Worm (Caenorhabditis elegans): ENCODE data around the gene Y1A5A.1.

The Y1A5A.1 gene

DNA sequence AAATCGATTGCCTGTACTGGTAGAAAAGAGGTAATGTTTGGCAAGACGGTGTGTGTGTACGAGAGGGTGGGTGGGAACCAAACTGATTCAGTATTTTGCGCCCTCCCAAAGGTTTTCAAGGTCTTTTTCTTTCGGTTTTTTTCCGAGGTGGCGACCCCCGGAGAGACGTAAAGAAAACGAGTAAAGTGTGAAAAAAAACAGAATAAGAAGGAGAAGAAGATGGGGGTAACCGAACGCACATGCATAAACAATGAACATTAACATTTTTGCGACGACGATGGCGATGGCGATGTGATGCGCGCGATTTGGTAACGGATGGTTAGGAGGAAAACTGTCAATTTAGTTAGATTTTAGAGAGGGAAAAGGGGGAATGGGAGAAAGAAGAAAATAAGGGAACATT lies 8.0 kb downstream of the Y1A5A.1 start:
- TF ChIP-seq ceh-28 (tag; optimal IDR thresholded peaks at IDR 0.05) (no peak), nhr-25 (tag; optimal IDR thresholded peaks at IDR 0.05) (peak; percentile 46), ceh-16 (tag; optimal IDR thresholded peaks at IDR 0.05) (no peak), pha-4 (tag; optimal IDR thresholded peaks at IDR 0.05) (peak; percentile 25), R02D3.7 (tag; optimal IDR thresholded peaks at IDR 0.05) (no peak), lin-39 (tag; optimal IDR thresholded peaks at IDR 0.05) (peak; percentile 38), sea-2 (GFP tag; optimal IDR thresholded peaks at IDR 0.05) (no peak)

ce11 chrIII:3976992-3977391 lies 9.5 kb downstream of the Y1A5A.1 start:
- TF ChIP-seq pha-4 (tag; optimal IDR thresholded peaks at IDR 0.05), result peak; percentile 5
- TF ChIP-seq elt-1 (tag; optimal IDR thresholded peaks at IDR 0.05), result no peak
- TF ChIP-seq ceh-28 (tag; optimal IDR thresholded peaks at IDR 0.05), result no peak
- no peak for TF ChIP-seq fkh-10 (GFP tag; optimal IDR thresholded peaks at IDR 0.05)
- no peak for TF ChIP-seq nhr-28 (tag; optimal IDR thresholded peaks at IDR 0.05)
- no peak for TF ChIP-seq nhr-43 (tag; optimal IDR thresholded peaks at IDR 0.05; ENCODE audit: poor library complexity, severe bottlenecking)
- TF ChIP-seq elt-2 (tag; optimal IDR thresholded peaks at IDR 0.05), result peak; percentile 26
- TF ChIP-seq ama-1 (optimal IDR thresholded peaks at IDR 0.05), result no peak

DNA sequence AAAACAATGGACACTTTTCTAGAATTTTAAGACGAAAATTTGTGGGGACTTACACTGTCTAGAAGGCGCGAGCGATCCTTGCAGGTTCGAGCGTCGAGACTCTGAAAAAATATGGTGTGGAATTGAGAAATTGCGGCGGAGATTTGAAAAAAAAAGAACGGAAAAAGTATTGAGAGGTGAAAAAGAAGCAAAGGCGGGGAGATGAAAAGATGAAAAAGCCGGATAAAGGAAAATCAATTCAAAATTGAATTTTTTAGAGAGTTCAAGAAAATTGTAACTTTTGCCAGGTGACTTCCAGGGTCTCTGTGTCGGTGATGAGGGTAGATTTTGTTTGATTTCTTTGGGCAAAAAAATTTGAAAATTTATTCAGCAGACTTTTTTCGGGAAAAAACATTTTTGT lies 10.2 kb downstream of the Y1A5A.1 start, which contains the start of gene msi-1:
Gene msi-1 (minus strand): TSS at position 101 of the 400 bp plus-strand sequence.
- TF ChIP-seq nhr-77 (tag; optimal IDR thresholded peaks at IDR 0.05) (no peak), hmg-11 (tag; optimal IDR thresholded peaks at IDR 0.05) (peak; percentile 31)

DNA sequence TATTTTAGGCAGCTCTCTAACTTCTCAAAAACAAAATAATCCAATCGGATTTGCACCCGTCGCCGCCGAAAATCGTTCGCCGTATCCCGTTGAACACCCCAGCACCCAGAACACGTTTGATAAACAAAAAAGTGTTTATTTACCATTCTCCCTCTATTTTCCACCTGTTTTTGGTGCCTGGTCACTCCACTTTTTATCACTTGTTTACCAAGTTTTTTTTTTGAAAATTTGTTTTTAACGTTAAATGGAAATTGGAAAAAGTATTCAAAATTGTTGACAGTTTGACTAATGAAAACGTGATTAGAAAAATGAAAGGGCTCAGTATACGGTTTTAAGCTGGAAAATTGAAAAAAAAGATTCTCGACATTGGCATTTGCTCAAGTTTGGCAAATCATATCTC lies 11.5 kb downstream of the Y1A5A.1 start:
- peak; percentile 84 for TF ChIP-seq pha-4 (tag; optimal IDR thresholded peaks at IDR 0.05)
- no peak for TF ChIP-seq R02D3.7 (tag; optimal IDR thresholded peaks at IDR 0.05)
- no peak for TF ChIP-seq aly-2 (tag; optimal IDR thresholded peaks at IDR 0.05)

DNA sequence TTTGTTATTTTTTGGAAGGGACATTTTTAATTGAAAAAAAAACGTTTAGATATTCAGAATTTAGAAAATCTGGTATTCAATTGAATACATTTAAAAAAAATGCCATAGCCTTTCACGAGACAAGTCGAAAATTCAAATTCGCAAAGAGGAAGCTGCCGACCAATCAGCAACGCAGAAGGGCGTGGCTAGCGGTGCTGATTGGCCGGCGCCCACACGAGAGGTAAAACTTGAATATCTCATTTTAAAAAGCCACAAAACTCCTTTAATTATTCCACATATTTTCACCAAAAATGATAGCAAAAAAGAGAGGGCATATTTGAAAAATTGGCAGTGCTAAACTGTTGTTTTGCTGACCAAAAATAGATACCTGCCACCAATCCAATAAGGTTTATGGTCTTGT lies 12.0 kb downstream of the Y1A5A.1 start:
- TF ChIP-seq ztf-11 (tag; optimal IDR thresholded peaks at IDR 0.05), result no peak
- TF ChIP-seq nfya-1 (tag; optimal IDR thresholded peaks at IDR 0.05; ENCODE audit: insufficient read depth), result peak; percentile 75

DNA sequence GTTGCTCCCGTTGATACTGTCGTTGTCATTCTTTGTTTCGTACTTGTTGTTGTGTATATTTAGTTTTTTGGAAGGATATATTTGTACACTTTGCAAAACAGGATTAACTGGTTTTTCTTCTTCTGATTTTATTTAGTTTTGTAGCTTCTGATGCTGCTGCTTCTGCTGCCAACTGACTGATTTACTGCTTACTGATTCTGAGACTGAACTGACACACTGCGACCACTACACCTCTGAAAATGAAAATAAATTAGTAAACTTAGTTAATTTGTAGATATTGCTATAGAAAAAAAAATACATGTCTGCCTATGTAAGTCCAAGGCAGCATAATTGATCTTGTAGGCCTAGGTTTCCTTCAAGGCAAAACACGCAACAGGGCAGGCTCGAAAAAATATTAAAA lies 13.8 kb downstream of the Y1A5A.1 start, which contains the start of gene R10E9.4:
Gene R10E9.4 (minus strand): TSS at position 101 of the 400 bp plus-strand sequence.
- TF ChIP-seq mml-1 (tag; optimal IDR thresholded peaks at IDR 0.05) (no peak), ztf-11 (tag; optimal IDR thresholded peaks at IDR 0.05) (no peak), daf-12 (tag; optimal IDR thresholded peaks at IDR 0.05) (no peak), ZK546.5 (tag; optimal IDR thresholded peaks at IDR 0.05) (no peak), fkh-10 (GFP tag; optimal IDR thresholded peaks at IDR 0.05) (no peak), egl-27 (tag; optimal IDR thresholded peaks at IDR 0.05) (no peak), eor-1 (tag; optimal IDR thresholded peaks at IDR 0.05) (no peak), skn-1 (tag; optimal IDR thresholded peaks at IDR 0.05) (no peak), nhr-23 (tag; optimal IDR thresholded peaks at IDR 0.05) (no peak), ceh-28 (tag; optimal IDR thresholded peaks at IDR 0.05) (no peak), nhr-237 (tag; optimal IDR thresholded peaks at IDR 0.05) (no peak), ztf-4 (tag; optimal IDR thresholded peaks at IDR 0.05) (no peak), mdl-1 (tag; optimal IDR thresholded peaks at IDR 0.05) (no peak), elt-1 (tag; optimal IDR thresholded peaks at IDR 0.05) (no peak), tbx-2 (tag; optimal IDR thresholded peaks at IDR 0.05) (no peak), nhr-12 (tag; optimal IDR thresholded peaks at IDR 0.05) (no peak)

ce11 chrIII:3970395-3970794 lies 16.1 kb downstream of the Y1A5A.1 start:
- no peak for TF ChIP-seq tbx-2 (tag; optimal IDR thresholded peaks at IDR 0.05)
- no peak for TF ChIP-seq ztf-4 (tag; optimal IDR thresholded peaks at IDR 0.05)
- no peak for TF ChIP-seq elt-1 (tag; optimal IDR thresholded peaks at IDR 0.05)
- TF ChIP-seq aly-2 (tag; optimal IDR thresholded peaks at IDR 0.05), result no peak
- TF ChIP-seq skn-1 (tag; optimal IDR thresholded peaks at IDR 0.05), result no peak
- no peak for TF ChIP-seq elt-2 (tag; optimal IDR thresholded peaks at IDR 0.05)
- no peak for TF ChIP-seq sea-2 (GFP tag; optimal IDR thresholded peaks at IDR 0.05)
- TF ChIP-seq lin-15B (tag; optimal IDR thresholded peaks at IDR 0.05), result no peak
- TF ChIP-seq jun-1 (tag; optimal IDR thresholded peaks at IDR 0.05), result no peak
- TF ChIP-seq unc-62 (GFP tag; optimal IDR thresholded peaks at IDR 0.05), result no peak
- no peak for TF ChIP-seq nhr-28 (tag; optimal IDR thresholded peaks at IDR 0.05)
- TF ChIP-seq snpc-4 (tag; optimal IDR thresholded peaks at IDR 0.05), result no peak
- no peak for TF ChIP-seq pqm-1 (tag; optimal IDR thresholded peaks at IDR 0.05)
- no peak for TF ChIP-seq lin-39 (tag; optimal IDR thresholded peaks at IDR 0.05)
- no peak for TF ChIP-seq daf-12 (tag; optimal IDR thresholded peaks at IDR 0.05)
- no peak for TF ChIP-seq nhr-23 (tag; optimal IDR thresholded peaks at IDR 0.05)
- TF ChIP-seq ztf-11 (tag; optimal IDR thresholded peaks at IDR 0.05), result no peak
- TF ChIP-seq ama-1 (optimal IDR thresholded peaks at IDR 0.05), result no peak
- no peak for TF ChIP-seq egl-27 (tag; optimal IDR thresholded peaks at IDR 0.05)
- TF ChIP-seq ceh-28 (tag; optimal IDR thresholded peaks at IDR 0.05), result no peak
